Fruit fly (Drosophila melanogaster) whole organism, adult: ENCODE data around the gene Src64B.

Source experiments
- CG11617 ChIP-seq: fragments of 200-800 bp; sonication (Bioruptor generic); optimal IDR thresholded peaks from 2 replicates; lab custom pipeline; 2017; ENCODE audit warnings: mild to moderate bottlenecking, missing biosample characterization, missing genetic modification reagents, missing genetic modification characterization
- CG12768 ChIP-seq: fragments of 200-800 bp; sonication (Bioruptor generic); optimal IDR thresholded peaks from 2 replicates; lab custom pipeline; 2017; ENCODE audit warnings: missing biosample characterization, missing genetic modification characterization, mild to moderate bottlenecking, moderate library complexity, missing genetic modification reagents
- CG14711 ChIP-seq: fragments of 200-800 bp; sonication (Bioruptor generic); optimal IDR thresholded peaks from 2 replicates; lab custom pipeline; 2018; ENCODE audit warnings: missing biosample characterization, mild to moderate bottlenecking, missing genetic modification characterization, moderate library complexity
- CG1620 ChIP-seq: fragments of 200-800 bp; sonication (Bioruptor generic); optimal IDR thresholded peaks from 2 replicates; lab custom pipeline; 2016; ENCODE audit warnings: missing biosample characterization, missing genetic modification characterization
- CG33017 ChIP-seq: fragments of 200-800 bp; sonication (Bioruptor generic); optimal IDR thresholded peaks from 2 replicates; lab custom pipeline; 2018; ENCODE audit warnings: missing biosample characterization, mild to moderate bottlenecking, missing genetic modification characterization, moderate library complexity
- CG5204 ChIP-seq: fragments of 200-800 bp; sonication (Bioruptor generic); optimal IDR thresholded peaks from 2 replicates; lab custom pipeline; 2016; ENCODE audit warnings: missing biosample characterization, missing genetic modification characterization
- CG7045 ChIP-seq: fragments of 200-800 bp; sonication (Bioruptor generic); optimal IDR thresholded peaks from 2 replicates; lab custom pipeline; 2017; ENCODE audit warnings: missing biosample characterization, mild to moderate bottlenecking, missing genetic modification characterization
- Clk ChIP-seq: fragments of 200-800 bp; sonication (Bioruptor generic); optimal IDR thresholded peaks from 2 replicates; lab custom pipeline; 2017; ENCODE audit warnings: missing biosample characterization, missing genetic modification characterization
- Crg-1 ChIP-seq: fragments of 200-800 bp; sonication (Bioruptor generic); optimal IDR thresholded peaks from 2 replicates; lab custom pipeline; 2016; ENCODE audit warnings: missing biosample characterization, missing genetic modification characterization
- Hr96 ChIP-seq: fragments of 200-800 bp; sonication (Bioruptor generic); optimal IDR thresholded peaks from 2 replicates; lab custom pipeline; 2016; ENCODE audit warnings: missing biosample characterization, missing genetic modification characterization
- Mnt ChIP-seq: fragments of 200-800 bp; sonication (Bioruptor generic); optimal IDR thresholded peaks from 2 replicates; lab custom pipeline; 2016; ENCODE audit warnings: missing biosample characterization, mild to moderate bottlenecking, missing genetic modification characterization
- bab1 ChIP-seq: fragments of 200-800 bp; sonication (Bioruptor generic); optimal IDR thresholded peaks from 3 replicates; lab custom pipeline; 2019; ENCODE audit warnings: missing biosample characterization, mild to moderate bottlenecking, missing genetic modification characterization, moderate library complexity
- cic ChIP-seq: fragments of 200-800 bp; sonication (Bioruptor generic); optimal IDR thresholded peaks from 2 replicates; lab custom pipeline; 2017; ENCODE audit warnings: missing biosample characterization, mild to moderate bottlenecking, missing genetic modification characterization, moderate library complexity
- cnc ChIP-seq, 2 experiments: fragments of >200 bp; optimal IDR thresholded peaks; 2 replicates each; lab custom pipeline; 2017
- kay ChIP-seq: fragments of 200-800 bp; sonication (Bioruptor generic); peaks from one replicate; lab custom pipeline; 2016; ENCODE audit warnings: missing biosample characterization, missing genetic modification characterization, borderline replicate concordance
- ovo ChIP-seq: fragments of 200-800 bp; sonication (Bioruptor generic); optimal IDR thresholded peaks from 2 replicates; lab custom pipeline; 2016; ENCODE audit warnings: missing biosample characterization, missing genetic modification characterization
- pad ChIP-seq: fragments of 200-800 bp; sonication (Bioruptor generic); optimal IDR thresholded peaks from 3 replicates; lab custom pipeline; 2017; ENCODE audit warnings: missing biosample characterization, missing genetic modification characterization, mild to moderate bottlenecking, moderate library complexity, missing genetic modification reagents
- tj ChIP-seq: fragments of 200-800 bp; sonication (Bioruptor generic); optimal IDR thresholded peaks from 3 replicates; lab custom pipeline; 2017; ENCODE audit warnings: missing biosample characterization, mild to moderate bottlenecking, missing genetic modification characterization, moderate library complexity
- toe ChIP-seq: fragments of 200-800 bp; sonication (Bioruptor generic); optimal IDR thresholded peaks from 2 replicates; lab custom pipeline; 2016; ENCODE audit warnings: missing biosample characterization, missing genetic modification characterization

Gene Src64B

DNA sequence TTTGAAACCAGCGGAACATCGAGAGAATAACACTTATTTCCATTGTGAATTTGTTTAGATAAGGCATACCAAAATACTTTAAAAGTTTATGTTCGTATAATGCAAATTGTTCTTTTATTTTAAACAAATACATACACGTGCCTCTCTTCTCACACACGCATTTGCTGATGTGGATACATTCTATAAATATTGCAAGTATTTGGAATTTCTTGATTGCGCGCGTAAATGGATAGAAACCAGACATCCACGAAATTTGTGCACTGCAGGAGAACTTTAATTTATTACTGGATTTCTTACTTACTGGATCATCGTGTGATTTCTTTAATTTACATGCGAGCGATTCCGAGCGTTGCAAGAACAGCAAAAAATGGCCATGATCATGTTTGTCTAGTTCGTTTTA is 81.4 kb downstream of the Src64B start:
- TF ChIP-seq CG12768 (GFP tag; lab: Kevin White, UChicago) (no peak), tj (GFP tag; lab: Kevin White, UChicago) (peak; percentile 49)

DNA sequence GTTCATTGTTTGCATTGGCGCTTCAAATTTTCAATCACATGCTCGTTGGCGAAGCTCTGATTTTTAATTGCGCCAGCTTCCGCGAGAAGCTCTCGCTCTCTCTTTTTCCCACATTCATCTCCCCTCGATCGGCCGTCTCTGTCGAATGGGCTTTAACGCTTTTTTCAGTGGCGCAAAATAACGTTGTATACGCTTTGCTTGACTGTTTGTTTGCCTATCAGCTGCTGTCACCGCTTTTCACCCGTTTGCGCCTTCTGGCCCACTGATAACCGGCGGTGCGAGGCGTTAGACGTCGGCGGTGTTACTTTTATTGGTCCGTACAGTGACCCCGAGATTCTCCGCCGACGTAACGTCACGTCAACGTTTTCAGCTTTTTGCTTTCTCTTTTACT is 82.2 kb downstream of the Src64B start:
- TF ChIP-seq CG7045 (GFP tag; lab: Kevin White, UChicago) = no peak
- no peak for TF ChIP-seq cnc (optimal IDR thresholded peaks at IDR 0.05; lab: Kevin White, UChicago)
- TF ChIP-seq ovo (GFP tag; lab: Kevin White, UChicago) = peak; percentile 15
- no peak for TF ChIP-seq Clk (GFP tag; lab: Kevin White, UChicago)
- TF ChIP-seq Hr96 (GFP tag; lab: Kevin White, UChicago) = no peak
- no peak for TF ChIP-seq CG11617 (GFP tag; lab: Kevin White, UChicago)
- no peak for TF ChIP-seq CG1620 (GFP tag; lab: Kevin White, UChicago)
- TF ChIP-seq Mnt (GFP tag; lab: Kevin White, UChicago) = peak; percentile 38
- TF ChIP-seq tj (GFP tag; lab: Kevin White, UChicago) = peak; percentile 36
- TF ChIP-seq kay (GFP tag; lab: Kevin White, UChicago) = no peak
- peak; percentile 6 for TF ChIP-seq bab1
- no peak for TF ChIP-seq pad
- TF ChIP-seq cic = peak; percentile 66
- TF ChIP-seq Crg-1 (GFP tag; lab: Kevin White, UChicago) = no peak
- TF ChIP-seq CG12768 (GFP tag; lab: Kevin White, UChicago) = peak; percentile 55
- peak; percentile 23 for TF ChIP-seq toe (GFP tag; lab: Kevin White, UChicago)
- no peak for TF ChIP-seq CG14711 (tag; lab: Kevin White, UChicago)
- no peak for TF ChIP-seq CG5204

DNA sequence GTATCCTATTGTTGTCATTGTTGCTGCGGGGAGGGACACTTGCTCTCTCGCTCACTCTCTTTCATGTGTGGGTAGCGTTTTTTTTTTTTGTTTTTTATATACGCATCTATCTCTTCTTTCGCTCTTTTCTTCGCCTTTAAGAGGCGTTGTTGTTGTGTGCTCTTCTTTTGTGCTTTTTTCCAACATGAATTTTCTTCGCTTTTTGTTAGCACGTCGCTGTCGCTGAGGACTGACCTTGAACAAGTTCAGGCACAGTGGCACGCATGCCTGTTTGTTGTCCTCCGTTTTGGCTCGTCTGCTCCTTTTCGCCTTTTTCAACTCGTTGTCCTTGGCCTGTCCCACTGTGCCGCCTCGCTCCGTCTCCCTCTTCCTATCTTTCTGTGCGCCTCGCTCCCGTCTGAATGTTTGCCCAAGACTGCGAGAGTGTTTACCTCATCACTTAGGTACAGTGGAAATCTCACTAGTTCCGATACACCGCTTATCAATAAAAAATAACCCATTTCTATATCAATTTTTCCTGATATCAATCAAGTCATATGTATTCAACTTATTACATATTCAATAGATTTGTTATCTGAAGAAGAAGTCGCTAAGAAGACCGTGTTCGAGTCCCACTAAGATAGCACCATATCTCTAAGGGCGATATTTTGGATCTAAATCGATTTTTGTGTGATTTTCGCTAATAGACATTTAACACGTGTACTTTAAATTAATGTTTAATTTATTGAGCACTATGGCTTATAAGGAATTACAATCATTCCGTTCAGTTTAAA is 82.8 kb downstream of the Src64B start:
- peak; percentile 15 for TF ChIP-seq CG5204
- peak; percentile 25 for TF ChIP-seq CG12768 (GFP tag; lab: Kevin White, UChicago)
- TF ChIP-seq CG33017 (tag; lab: Kevin White, UChicago) = no peak

DNA sequence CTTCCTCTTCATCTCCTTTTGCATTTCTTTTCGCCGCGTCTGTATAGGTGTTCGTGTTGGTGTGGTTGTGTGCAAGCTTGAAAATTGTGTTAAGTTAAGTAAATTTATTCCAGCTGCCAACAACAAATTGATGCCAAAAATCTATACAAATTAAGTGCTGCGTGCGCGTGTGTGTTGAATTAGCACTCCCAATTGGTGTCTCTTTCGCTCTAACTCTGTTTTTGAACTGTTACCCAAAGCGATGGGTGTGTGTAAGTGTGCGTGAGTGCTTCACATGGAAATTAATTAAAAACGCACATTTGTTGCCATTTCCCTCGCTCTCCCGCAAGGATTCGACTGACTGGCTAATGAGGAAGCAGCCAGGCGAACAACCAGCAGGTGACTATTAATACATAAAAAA is 83.5 kb downstream of the Src64B start:
- TF ChIP-seq CG5204 = no peak
- no peak for TF ChIP-seq kay (GFP tag; lab: Kevin White, UChicago)
- no peak for TF ChIP-seq CG7045 (GFP tag; lab: Kevin White, UChicago)
- TF ChIP-seq CG11617 (GFP tag; lab: Kevin White, UChicago) = no peak
- TF ChIP-seq Crg-1 (GFP tag; lab: Kevin White, UChicago) = no peak
- no peak for TF ChIP-seq cic
- no peak for TF ChIP-seq CG1620 (GFP tag; lab: Kevin White, UChicago)
- no peak for TF ChIP-seq bab1
- TF ChIP-seq Hr96 (GFP tag; lab: Kevin White, UChicago) = no peak
- TF ChIP-seq cnc (optimal IDR thresholded peaks at IDR 0.05; lab: Kevin White, UChicago) = no peak
- TF ChIP-seq CG12768 (GFP tag; lab: Kevin White, UChicago) = no peak
- no peak for TF ChIP-seq ovo (GFP tag; lab: Kevin White, UChicago)
- no peak for TF ChIP-seq CG14711 (tag; lab: Kevin White, UChicago)
- TF ChIP-seq pad = no peak
